Worm (Caenorhabditis elegans) whole organism, L3 larva: Measurements from ENCODE around the gene C03E10.3.

ENCODE experiments used
- R02D3.7 ChIP-seq: fragments of 150-350 bp; optimal IDR thresholded peaks from 2 replicates; lab custom pipeline; 2014; ENCODE audit warnings: missing biosample characterization, missing genetic modification characterization
- aly-2 ChIP-seq: fragments of 150-350 bp; optimal IDR thresholded peaks from 2 replicates; lab custom pipeline; 2014; ENCODE audit warnings: missing biosample characterization, missing genetic modification characterization
- ama-1 ChIP-seq: fragments of 150-350 bp; optimal IDR thresholded peaks from 2 replicates; lab custom pipeline; 2018
- ceh-28 ChIP-seq: fragments of 150-350 bp; optimal IDR thresholded peaks from 2 replicates; lab custom pipeline; 2014; ENCODE audit warnings: missing biosample characterization, missing genetic modification reagents, missing genetic modification characterization
- ceh-82 ChIP-seq: fragments of 150-350 bp; optimal IDR thresholded peaks from 2 replicates; lab custom pipeline; 2014; ENCODE audit warnings: missing biosample characterization, missing genetic modification characterization
- daf-12 ChIP-seq: fragments of 150-350 bp; optimal IDR thresholded peaks from 2 replicates; lab custom pipeline; 2014; ENCODE audit warnings: missing biosample characterization, missing genetic modification reagents, missing genetic modification characterization
- egl-27 ChIP-seq: sonication (generic microtip); optimal IDR thresholded peaks from 4 replicates; lab custom pipeline; 2017; ENCODE audit warnings: missing biosample characterization, missing genetic modification reagents, missing genetic modification characterization
- egl-5 ChIP-seq: fragments of 150-350 bp; optimal IDR thresholded peaks from 2 replicates; lab custom pipeline; 2017; ENCODE audit warnings: missing biosample characterization, missing genetic modification reagents, missing genetic modification characterization, inconsistent platforms
- elt-2 ChIP-seq: sonication (generic microtip); optimal IDR thresholded peaks from 2 replicates; lab custom pipeline; 2016; ENCODE audit warnings: missing genetic modification reagents, mild to moderate bottlenecking, missing genetic modification characterization, missing compliant biosample characterization
- elt-3 ChIP-seq, 3 experiments: fragments of 150-350 bp in 1 of 3; sonication (generic microtip) in 2 of 3; optimal IDR thresholded peaks; 2 replicates in 2 of 3; 4 replicates in 1 of 3; lab custom pipeline; 2014 to 2017; ENCODE audit warnings: missing biosample characterization in 3 of 3, missing genetic modification characterization in 3 of 3
- fkh-10 ChIP-seq: sonication (generic microtip); optimal IDR thresholded peaks from 2 replicates; lab custom pipeline; 2017; ENCODE audit warnings: missing biosample characterization, missing genetic modification reagents, missing genetic modification characterization
- fkh-2 ChIP-seq: fragments of 150-350 bp; optimal IDR thresholded peaks from 2 replicates; lab custom pipeline; 2014; ENCODE audit warnings: missing biosample characterization, missing genetic modification reagents, missing genetic modification characterization
- fos-1 ChIP-seq: fragments of 150-350 bp; optimal IDR thresholded peaks from 2 replicates; lab custom pipeline; 2014; ENCODE audit warnings: missing biosample characterization, missing genetic modification characterization
- hmg-11 ChIP-seq: sonication (generic microtip); optimal IDR thresholded peaks from 2 replicates; lab custom pipeline; 2016; ENCODE audit warnings: missing genetic modification characterization, missing compliant biosample characterization
- jun-1 ChIP-seq: fragments of 150-350 bp; optimal IDR thresholded peaks from 2 replicates; lab custom pipeline; 2014; ENCODE audit warnings: missing biosample characterization, missing genetic modification reagents, missing genetic modification characterization
- lin-39 ChIP-seq: fragments of 150-350 bp; optimal IDR thresholded peaks from 2 replicates; lab custom pipeline; 2018; ENCODE audit warnings: missing biosample characterization, missing genetic modification reagents, missing genetic modification characterization
- lsy-12 ChIP-seq: sonication (generic microtip); optimal IDR thresholded peaks from 2 replicates; lab custom pipeline; 2016; ENCODE audit warnings: mild to moderate bottlenecking, missing genetic modification characterization, missing compliant biosample characterization
- mdl-1 ChIP-seq: fragments of 150-350 bp; optimal IDR thresholded peaks from 2 replicates; lab custom pipeline; 2014; ENCODE audit warnings: missing biosample characterization, missing genetic modification characterization
- mml-1 ChIP-seq: fragments of 150-350 bp; sonication (generic microtip); optimal IDR thresholded peaks from 3 replicates; lab custom pipeline; 2014; ENCODE audit warnings: missing biosample characterization, missing genetic modification characterization
- nhr-12 ChIP-seq: fragments of 150-350 bp; optimal IDR thresholded peaks from 2 replicates; lab custom pipeline; 2014; ENCODE audit warnings: missing biosample characterization, missing genetic modification characterization
- nhr-23 ChIP-seq: fragments of 150-350 bp; optimal IDR thresholded peaks from 2 replicates; lab custom pipeline; 2014; ENCODE audit warnings: missing biosample characterization, missing genetic modification reagents, missing genetic modification characterization
- nhr-237 ChIP-seq: fragments of 150-350 bp; optimal IDR thresholded peaks from 2 replicates; lab custom pipeline; 2014; ENCODE audit warnings: missing biosample characterization, missing genetic modification characterization
- nhr-28 ChIP-seq: fragments of 150-350 bp; optimal IDR thresholded peaks from 2 replicates; lab custom pipeline; 2014; ENCODE audit warnings: missing biosample characterization, missing genetic modification characterization
- nhr-67 ChIP-seq: fragments of 150-350 bp; optimal IDR thresholded peaks from 2 replicates; lab custom pipeline; 2014; ENCODE audit warnings: missing biosample characterization, missing genetic modification characterization
- nhr-76 ChIP-seq: fragments of 150-350 bp; sonication (generic microtip); optimal IDR thresholded peaks from 5 replicates; lab custom pipeline; 2014; ENCODE audit warnings: missing biosample characterization, missing genetic modification characterization
- pha-4 ChIP-seq: fragments of 150-350 bp; optimal IDR thresholded peaks from 2 replicates; lab custom pipeline; 2014; ENCODE audit warnings: missing biosample characterization, missing genetic modification reagents, missing genetic modification characterization
- pqm-1 ChIP-seq: fragments of 150-350 bp; optimal IDR thresholded peaks from 2 replicates; lab custom pipeline; 2017; ENCODE audit warnings: missing biosample characterization, missing genetic modification characterization, inconsistent platforms
- skn-1 ChIP-seq: fragments of 150-350 bp; optimal IDR thresholded peaks from 2 replicates; lab custom pipeline; 2014; ENCODE audit warnings: missing biosample characterization, missing genetic modification characterization
- snpc-4 ChIP-seq: fragments of 150-350 bp; optimal IDR thresholded peaks from 2 replicates; lab custom pipeline; 2014; ENCODE audit warnings: missing biosample characterization, missing genetic modification characterization
- unc-39 ChIP-seq: sonication (generic microtip); optimal IDR thresholded peaks from 4 replicates; lab custom pipeline; 2017; ENCODE audit warnings: missing biosample characterization, missing genetic modification characterization
- unc-62 ChIP-seq: fragments of 150-350 bp; sonication (generic microtip); optimal IDR thresholded peaks from 4 replicates; lab custom pipeline; 2014; ENCODE audit warnings: missing biosample characterization, missing genetic modification reagents, missing genetic modification characterization
- zag-1 ChIP-seq: fragments of 150-350 bp; optimal IDR thresholded peaks from 2 replicates; lab custom pipeline; 2014; ENCODE audit warnings: missing biosample characterization, missing genetic modification characterization
- ztf-11 ChIP-seq: fragments of 150-350 bp; optimal IDR thresholded peaks from 2 replicates; lab custom pipeline; 2014; ENCODE audit warnings: missing biosample characterization, missing genetic modification characterization
- ztf-4 ChIP-seq: fragments of 150-350 bp; optimal IDR thresholded peaks from 2 replicates; lab custom pipeline; 2014; ENCODE audit warnings: missing biosample characterization, missing genetic modification characterization

The C03E10.3 gene

ce11 chrV:11265482-11265881 lies 20.7 kb upstream of the C03E10.3 start, which contains the start of gene cln-3.1:
cln-3.1 (minus strand) TSS chrV:11265652.
- peak; percentile 64 for TF ChIP-seq elt-2 (tag; lab: Kevin White, UChicago)
- no peak for TF ChIP-seq ama-1
- peak; percentile 28 for TF ChIP-seq pqm-1 (tag; lab: Kevin White, UChicago)
- no peak for TF ChIP-seq ztf-11 (tag; lab: Kevin White, UChicago)
- TF ChIP-seq fkh-2 (tag; lab: Kevin White, UChicago), result no peak
- TF ChIP-seq mdl-1 (tag; lab: Kevin White, UChicago), result no peak
- TF ChIP-seq nhr-12 (tag; lab: Kevin White, UChicago), result no peak
- no peak for TF ChIP-seq snpc-4 (tag; lab: Kevin White, UChicago)
- TF ChIP-seq ceh-82 (tag; lab: Kevin White, UChicago), result no peak
- TF ChIP-seq fkh-10 (GFP tag; lab: Kevin White, UChicago), result no peak
- TF ChIP-seq jun-1 (tag; lab: Kevin White, UChicago), result no peak

- TF ChIP-seq egl-5 (tag; lab: Kevin White, UChicago) (no peak), hmg-11 (no peak), ztf-4 (tag; lab: Kevin White, UChicago) (no peak), lin-39 (tag; lab: Kevin White, UChicago) (no peak), snpc-4 (tag; lab: Kevin White, UChicago) (no peak), nhr-23 (tag; lab: Kevin White, UChicago) (no peak), elt-3 (tag; optimal IDR thresholded peaks at IDR 0.05; lab: Kevin White, UChicago) (no peak), nhr-28 (no peak), unc-39 (tag; lab: Kevin White, UChicago) (no peak), egl-27 (no peak), lsy-12 (tag; lab: Kevin White, UChicago) (no peak), fkh-10 (GFP tag; lab: Kevin White, UChicago) (no peak), ceh-82 (tag; lab: Kevin White, UChicago) (no peak)
Measured at ce11 chrV:11266681-11267080, 19.5 kb upstream of the C03E10.3 start, which contains the start of gene str-116. str-116 (plus strand) TSS chrV:11266981.

ce11 chrV:11268791-11269190 lies 17.4 kb upstream of the C03E10.3 start, which contains the start of gene str-115:
str-115 (plus strand) TSS chrV:11269091.
- TF ChIP-seq lin-39 (tag; lab: Kevin White, UChicago) (no peak), elt-2 (tag; lab: Kevin White, UChicago) (no peak), nhr-237 (tag; lab: Kevin White, UChicago) (no peak), unc-39 (tag; lab: Kevin White, UChicago) (no peak), ztf-11 (tag; lab: Kevin White, UChicago) (no peak), mdl-1 (tag; lab: Kevin White, UChicago) (no peak), egl-5 (tag; lab: Kevin White, UChicago) (no peak), pha-4 (no peak), mml-1 (no peak)
- TF ChIP-seq, all 47 proteins: peak for 0

ce11 chrV:11271051-11271450 lies 15.2 kb upstream of the C03E10.3 start, which contains the start of gene clec-222:
clec-222 (plus strand) TSS chrV:11271351.
- no peak for TF ChIP-seq ama-1

- TF ChIP-seq unc-62 (GFP tag; lab: Kevin White, UChicago) (no peak), ceh-28 (tag; lab: Kevin White, UChicago) (no peak), nhr-76 (tag; lab: Kevin White, UChicago) (no peak), R02D3.7 (tag; lab: Kevin White, UChicago) (no peak), hmg-11 (no peak), egl-5 (tag; lab: Kevin White, UChicago) (no peak), skn-1 (no peak), ama-1 (no peak)
- TF ChIP-seq, all 47 proteins: peak for 0
Measured at ce11 chrV:11272848-11273247, 13.4 kb upstream of the C03E10.3 start, which contains the start of gene clec-223. clec-223 (plus strand) TSS chrV:11273148.

- TF ChIP-seq mml-1 (no peak), nhr-67 (tag; lab: Kevin White, UChicago) (no peak), ceh-28 (tag; lab: Kevin White, UChicago) (no peak), zag-1 (tag; lab: Kevin White, UChicago) (no peak), daf-12 (tag; lab: Kevin White, UChicago) (no peak), nhr-12 (tag; lab: Kevin White, UChicago) (no peak), nhr-23 (tag; lab: Kevin White, UChicago) (no peak), pqm-1 (tag; lab: Kevin White, UChicago) (no peak), fos-1 (no peak), elt-3 (tag; optimal IDR thresholded peaks at IDR 0.05; lab: Kevin White, UChicago) (no peak), aly-2 (tag; lab: Kevin White, UChicago) (no peak), pha-4 (no peak), mdl-1 (tag; lab: Kevin White, UChicago) (no peak)
Measured at ce11 chrV:11279564-11279963, 6.7 kb upstream of the C03E10.3 start.
